Worm (Caenorhabditis elegans) whole organism, L1 larva: ENCODE measurements around the gene F54F2.14.

ENCODE experiments used
- ces-1 ChIP-seq: fragments of 150-350 bp; optimal IDR thresholded peaks from 2 replicates; lab custom pipeline; 2014; ENCODE audit warnings: missing biosample characterization, missing genetic modification reagents, missing genetic modification characterization
- fos-1 ChIP-seq: fragments of 150-350 bp; optimal IDR thresholded peaks from 2 replicates; lab custom pipeline; 2014; ENCODE audit warnings: missing biosample characterization, missing genetic modification characterization
- lin-39 ChIP-seq: fragments of 150-350 bp; optimal IDR thresholded peaks from 2 replicates; lab custom pipeline; 2014; ENCODE audit warnings: missing biosample characterization, missing genetic modification reagents, missing genetic modification characterization
- lir-3 ChIP-seq: sonication (generic microtip); optimal IDR thresholded peaks from 2 replicates; lab custom pipeline; 2016; ENCODE audit warnings: mild to moderate bottlenecking, missing genetic modification characterization, moderate library complexity, missing compliant biosample characterization; ENCODE audit not compliant: poor library complexity
- lsy-2 ChIP-seq, 2 experiments: fragments of 150-350 bp; optimal IDR thresholded peaks; 2 replicates each; lab custom pipeline; 2014; ENCODE audit warnings: missing biosample characterization in 2 of 2, missing genetic modification characterization in 2 of 2
- mdl-1 ChIP-seq, 2 experiments: fragments of 150-350 bp; optimal IDR thresholded peaks; 2 replicates each; lab custom pipeline; 2014 to 2017; ENCODE audit warnings: missing biosample characterization in 2 of 2, missing genetic modification characterization in 2 of 2, inconsistent platforms in 1 of 2
- nhr-12 ChIP-seq: sonication (generic microtip); optimal IDR thresholded peaks from 2 replicates; lab custom pipeline; 2017; ENCODE audit warnings: missing biosample characterization, missing genetic modification characterization
- skn-1 ChIP-seq: fragments of 150-350 bp; optimal IDR thresholded peaks from 2 replicates; lab custom pipeline; 2014; ENCODE audit warnings: missing biosample characterization, missing genetic modification characterization
- sptf-1 ChIP-seq: fragments of 150-350 bp; optimal IDR thresholded peaks from 2 replicates; lab custom pipeline; 2014; ENCODE audit warnings: missing biosample characterization, missing genetic modification characterization
- unc-62 ChIP-seq: fragments of 150-350 bp; optimal IDR thresholded peaks from 2 replicates; lab custom pipeline; 2014; ENCODE audit warnings: missing biosample characterization, missing genetic modification reagents, missing genetic modification characterization
- ztf-11 ChIP-seq, 2 experiments: sonication (generic microtip); optimal IDR thresholded peaks; 2 replicates each; lab custom pipeline; 2016 to 2017; ENCODE audit warnings: missing genetic modification characterization in 2 of 2, missing biosample characterization in 1 of 2, missing compliant biosample characterization in 1 of 2

DNA sequence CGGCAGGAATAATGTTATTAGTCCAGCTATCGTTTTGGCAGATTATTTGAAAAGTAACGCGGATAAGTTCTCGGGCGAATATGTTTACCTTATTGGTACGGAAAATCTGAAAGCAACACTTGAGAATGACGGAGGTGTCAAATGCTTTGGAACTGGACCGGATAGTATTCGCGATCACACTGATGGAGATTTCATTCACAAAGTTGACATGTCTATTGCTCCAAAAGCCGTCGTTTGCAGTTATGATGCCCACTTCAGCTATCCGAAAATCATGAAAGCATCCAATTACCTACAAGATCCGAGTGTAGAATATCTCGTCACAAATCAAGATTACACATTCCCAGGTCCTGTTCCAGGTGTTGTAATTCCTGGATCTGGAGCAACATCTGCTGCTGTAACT lies 18.0 kb upstream of the F54F2.14 start:
- TF ChIP-seq lin-39 (tag; lab: Kevin White, UChicago): no peak
- TF ChIP-seq ztf-11 (tag; optimal IDR thresholded peaks at IDR 0.05; lab: Kevin White, UChicago): no peak
- no peak for TF ChIP-seq sptf-1 (tag; lab: Kevin White, UChicago)
- no peak for TF ChIP-seq ces-1 (GFP tag; lab: Kevin White, UChicago)
- no peak for TF ChIP-seq fos-1 (tag; lab: Kevin White, UChicago)
- no peak for TF ChIP-seq unc-62
- no peak for TF ChIP-seq skn-1 (tag; lab: Kevin White, UChicago)
- TF ChIP-seq mdl-1 (tag; optimal IDR thresholded peaks at IDR 0.05; lab: Kevin White, UChicago): no peak
- no peak for TF ChIP-seq nhr-12 (tag; lab: Kevin White, UChicago)
- no peak for TF ChIP-seq lir-3 (tag; lab: Kevin White, UChicago)
- no peak for TF ChIP-seq lsy-2 (tag; optimal IDR thresholded peaks at IDR 0.05; lab: Kevin White, UChicago)
